Fruit fly (Drosophila melanogaster) whole organism, embryonic: ENCODE data around the gene CG43255.
A peak's percentile ranks its signal among the peaks of the same experiment; 100 is the strongest.

ENCODE experiments used
- Antp ChIP-seq: fragments of 200-800 bp; sonication (Bioruptor generic); optimal IDR thresholded peaks from 3 replicates; lab custom pipeline; 2016; ENCODE audit warnings: missing biosample characterization, missing genetic modification characterization
- CG10654 ChIP-seq: fragments of 200-800 bp; sonication (Bioruptor generic); optimal IDR thresholded peaks from 2 replicates; lab custom pipeline; 2016; ENCODE audit warnings: missing biosample characterization, missing genetic modification characterization
- CG10979 ChIP-seq: fragments of 200-800 bp; sonication (Bioruptor generic); optimal IDR thresholded peaks from 2 replicates; lab custom pipeline; 2018; ENCODE audit warnings: missing biosample characterization, mild to moderate bottlenecking, missing genetic modification characterization, moderate library complexity
- CG12155 ChIP-seq: fragments of 200-800 bp; sonication (Bioruptor generic); optimal IDR thresholded peaks from 3 replicates; lab custom pipeline; 2016; ENCODE audit warnings: missing biosample characterization, missing genetic modification characterization
- CG1233 ChIP-seq: fragments of 200-800 bp; sonication (Bioruptor generic); optimal IDR thresholded peaks from 4 replicates; lab custom pipeline; 2018; ENCODE audit warnings: missing biosample characterization, mild to moderate bottlenecking, missing genetic modification characterization
- CG12769 ChIP-seq: fragments of 200-800 bp; sonication (Bioruptor generic); optimal IDR thresholded peaks from 2 replicates; lab custom pipeline; 2019; ENCODE audit warnings: missing biosample characterization, mild to moderate bottlenecking, missing genetic modification characterization, moderate library complexity
- CG13424 ChIP-seq: fragments of 200-800 bp; sonication (Bioruptor generic); optimal IDR thresholded peaks from 2 replicates; lab custom pipeline; 2019; ENCODE audit warnings: missing biosample characterization, mild to moderate bottlenecking, missing genetic modification characterization, moderate library complexity
- CG13894 ChIP-seq: fragments of 200-800 bp; sonication (Bioruptor generic); optimal IDR thresholded peaks from 3 replicates; lab custom pipeline; 2018; ENCODE audit warnings: missing biosample characterization, mild to moderate bottlenecking, missing genetic modification characterization, moderate library complexity
- CG14860 ChIP-seq: fragments of 200-800 bp; sonication (Bioruptor generic); IDR thresholded peaks from 3 replicates; pipeline ENCODE4 v1.3.6; 2022; ENCODE audit warnings: missing biosample characterization, missing genetic modification characterization; ENCODE audit not compliant: partially characterized antibody
- CG2678 ChIP-seq: fragments of 200-800 bp; sonication (Bioruptor generic); optimal IDR thresholded peaks from 3 replicates; lab custom pipeline; 2019; ENCODE audit warnings: missing biosample characterization, mild to moderate bottlenecking, missing genetic modification characterization, moderate library complexity
- CG34422 ChIP-seq: fragments of 200-800 bp; sonication (Bioruptor generic); IDR thresholded peaks from 3 replicates; pipeline ENCODE4 v1.3.6; 2022; ENCODE audit warnings: missing biosample characterization, missing genetic modification characterization
- CG6791 ChIP-seq: fragments of 200-800 bp; sonication (Bioruptor generic); IDR thresholded peaks from 3 replicates; pipeline ENCODE4 v1.3.6; 2022; ENCODE audit warnings: missing biosample characterization, missing genetic modification characterization; ENCODE audit not compliant: partially characterized antibody
- CG7928 ChIP-seq: fragments of 200-800 bp; sonication (Bioruptor generic); optimal IDR thresholded peaks from 2 replicates; lab custom pipeline; 2017; ENCODE audit warnings: missing biosample characterization, mild to moderate bottlenecking, missing genetic modification characterization
- CG7963 ChIP-seq: fragments of 200-800 bp; sonication (Bioruptor generic); IDR thresholded peaks from 3 replicates; pipeline ENCODE4 v1.3.6; 2022; ENCODE audit warnings: missing biosample characterization, missing genetic modification characterization; ENCODE audit not compliant: partially characterized antibody
- CG8359 ChIP-seq: fragments of 200-800 bp; sonication (Bioruptor generic); optimal IDR thresholded peaks from 2 replicates; lab custom pipeline; 2017; ENCODE audit warnings: missing biosample characterization, mild to moderate bottlenecking, missing genetic modification characterization, borderline replicate concordance
- CG8478 ChIP-seq: fragments of >200 bp; optimal IDR thresholded peaks from 2 replicates; lab custom pipeline; 2018
- Dad ChIP-seq: fragments of 200-800 bp; sonication (Bioruptor generic); optimal IDR thresholded peaks from 3 replicates; lab custom pipeline; 2016; ENCODE audit warnings: missing biosample characterization, missing genetic modification characterization
- Dll ChIP-seq: fragments of 200-800 bp; sonication (Bioruptor generic); IDR thresholded peaks from 4 replicates; pipeline ENCODE4 v1.3.6; 2022; ENCODE audit warnings: missing biosample characterization, missing genetic modification characterization; ENCODE audit not compliant: partially characterized antibody
- Doc3 ChIP-seq: fragments of 200-800 bp; sonication (Bioruptor generic); IDR thresholded peaks from 3 replicates; pipeline ENCODE4 v1.3.6; 2022; ENCODE audit warnings: missing biosample characterization, missing genetic modification characterization; ENCODE audit not compliant: partially characterized antibody
- E2f1 ChIP-seq: fragments of 200-800 bp; sonication (Bioruptor generic); IDR thresholded peaks from 2 replicates; pipeline ENCODE4 v1.3.6; 2022; ENCODE audit warnings: missing biosample characterization, missing genetic modification characterization
- GATAe ChIP-seq: fragments of 200-800 bp; sonication (Bioruptor generic); conservative IDR thresholded peaks from 2 replicates; pipeline ENCODE4 v1.3.6; 2022; ENCODE audit warnings: missing biosample characterization, missing genetic modification characterization
- Gug ChIP-seq: fragments of 200-800 bp; sonication (Bioruptor generic); IDR thresholded peaks from 4 replicates; pipeline ENCODE4 v1.3.6; 2022; ENCODE audit warnings: missing biosample characterization, missing genetic modification characterization
- HLH4C ChIP-seq: fragments of 200-800 bp; sonication (Bioruptor generic); IDR thresholded peaks from 3 replicates; pipeline ENCODE4 v1.3.6; 2022; ENCODE audit warnings: missing biosample characterization, missing genetic modification characterization; ENCODE audit not compliant: partially characterized antibody
- Kr ChIP-seq: fragments of 200-800 bp; sonication (Bioruptor generic); optimal IDR thresholded peaks from 2 replicates; lab custom pipeline; 2017; ENCODE audit warnings: missing biosample characterization, mild to moderate bottlenecking, missing genetic modification characterization
- Myb ChIP-seq: fragments of 200-800 bp; sonication (Bioruptor generic); optimal IDR thresholded peaks from 2 replicates; lab custom pipeline; 2016; ENCODE audit warnings: missing biosample characterization, missing genetic modification characterization
- Sin3A ChIP-seq: fragments of >200 bp; optimal IDR thresholded peaks from 2 replicates; lab custom pipeline; 2018
- bcd ChIP-seq: fragments of 200-800 bp; sonication (Bioruptor generic); optimal IDR thresholded peaks from 2 replicates; lab custom pipeline; 2017; ENCODE audit warnings: missing biosample characterization, mild to moderate bottlenecking, missing genetic modification characterization
- da ChIP-seq: fragments of 200-800 bp; sonication (Bioruptor generic); optimal IDR thresholded peaks from 2 replicates; lab custom pipeline; 2016; ENCODE audit warnings: missing biosample characterization, missing genetic modification characterization
- jing ChIP-seq: fragments of 200-800 bp; sonication (Bioruptor generic); optimal IDR thresholded peaks from 2 replicates; lab custom pipeline; 2018; ENCODE audit warnings: missing biosample characterization, mild to moderate bottlenecking, missing genetic modification characterization
- lbe ChIP-seq: fragments of 200-800 bp; sonication (Bioruptor generic); optimal IDR thresholded peaks from 2 replicates; lab custom pipeline; 2016; ENCODE audit warnings: missing biosample characterization, mild to moderate bottlenecking, missing genetic modification characterization
- luna ChIP-seq: fragments of 200-800 bp; sonication (Bioruptor generic); optimal IDR thresholded peaks from 2 replicates; lab custom pipeline; 2016; ENCODE audit warnings: missing biosample characterization, missing genetic modification characterization
- onecut ChIP-seq: fragments of 200-800 bp; sonication (Bioruptor generic); IDR thresholded peaks from 2 replicates; pipeline ENCODE4 v1.3.6; 2022; ENCODE audit warnings: missing biosample characterization, missing genetic modification characterization
- pb ChIP-seq: fragments of 200-800 bp; sonication (Bioruptor generic); optimal IDR thresholded peaks from 3 replicates; lab custom pipeline; 2016; ENCODE audit warnings: missing biosample characterization, missing genetic modification characterization
- phol ChIP-seq: fragments of 200-800 bp; sonication (Bioruptor generic); optimal IDR thresholded peaks from 3 replicates; lab custom pipeline; 2018; ENCODE audit warnings: missing biosample characterization, mild to moderate bottlenecking, missing genetic modification characterization, moderate library complexity
- prd ChIP-seq, 3 experiments: fragments of >200 bp in 2 of 3; fragments of 200-800 bp in 1 of 3; sonication (Bioruptor generic) in 1 of 3; optimal IDR thresholded peaks in 2 of 3; IDR thresholded peaks in 1 of 3; 2 replicates in 2 of 3; 3 replicates in 1 of 3; pipeline versions ENCODE4 v1.3.6 to Lab custom; 2017 to 2022; ENCODE audit warnings: missing biosample characterization in 1 of 3, missing genetic modification characterization in 1 of 3
- pros ChIP-seq: fragments of 200-800 bp; sonication (Bioruptor generic); optimal IDR thresholded peaks from 3 replicates; lab custom pipeline; 2019; ENCODE audit warnings: missing biosample characterization, mild to moderate bottlenecking, missing genetic modification characterization, moderate library complexity
- pzg ChIP-seq: fragments of 200-800 bp; sonication (Bioruptor generic); optimal IDR thresholded peaks from 3 replicates; lab custom pipeline; 2018; ENCODE audit warnings: missing biosample characterization, mild to moderate bottlenecking, missing genetic modification characterization, moderate library complexity
- ranshi ChIP-seq: fragments of 200-800 bp; sonication (Bioruptor generic); IDR thresholded peaks from 2 replicates; pipeline ENCODE4 v1.3.6; 2022; ENCODE audit warnings: missing biosample characterization, missing genetic modification characterization
- sim ChIP-seq: fragments of 200-800 bp; sonication (Bioruptor generic); IDR thresholded peaks from 2 replicates; pipeline ENCODE4 v1.3.6; 2022; ENCODE audit warnings: missing biosample characterization, missing genetic modification characterization
- sqz ChIP-seq: fragments of 200-800 bp; sonication (Bioruptor generic); optimal IDR thresholded peaks from 3 replicates; lab custom pipeline; 2018; ENCODE audit warnings: missing biosample characterization, mild to moderate bottlenecking, missing genetic modification characterization
- tap ChIP-seq: fragments of 200-800 bp; optimal IDR thresholded peaks from 3 replicates; lab custom pipeline; 2019; ENCODE audit warnings: missing biosample characterization, mild to moderate bottlenecking, missing genetic modification characterization, moderate library complexity
- tna ChIP-seq: fragments of 200-800 bp; sonication (Bioruptor generic); IDR thresholded peaks from 2 replicates; pipeline ENCODE4 v1.3.6; 2022; ENCODE audit warnings: missing biosample characterization, missing genetic modification characterization; ENCODE audit not compliant: partially characterized antibody
- toy ChIP-seq: fragments of 200-800 bp; sonication (Bioruptor generic); IDR thresholded peaks from 2 replicates; pipeline ENCODE4 v1.3.6; 2022; ENCODE audit warnings: missing biosample characterization, missing genetic modification characterization
- wek ChIP-seq: fragments of 200-800 bp; sonication (Bioruptor generic); optimal IDR thresholded peaks from 3 replicates; lab custom pipeline; 2018; ENCODE audit warnings: missing biosample characterization, mild to moderate bottlenecking, missing genetic modification characterization, moderate library complexity
- zfh1 ChIP-seq: fragments of 200-800 bp; sonication (Bioruptor generic); IDR thresholded peaks from 3 replicates; pipeline ENCODE4 v1.3.6; 2022; ENCODE audit warnings: missing biosample characterization, missing genetic modification characterization

Gene CG43255

dm6 chrX:8905545-8906455 lies 18.0 kb upstream of the CG43255 start (continued):
- TF ChIP-seq Doc3 (GFP tag; lab: Robert Waterston, UW) (peak; percentile 57; the same call in 1 of the 3 replicates), Dll (GFP tag; lab: Robert Waterston, UW) (peak; percentile 71), CG10654 (no peak), CG8478 (peak; percentile 95), tna (GFP tag; lab: Robert Waterston, UW) (peak; percentile 20; the same call in 1 of the 2 replicates), CG34422 (GFP tag; lab: Robert Waterston, UW) (peak; percentile 56; the same call in 1 of the 3 replicates), jing (no peak), Myb (GFP tag; lab: Kevin White, UChicago) (peak; percentile 41), CG12155 (GFP tag; lab: Kevin White, UChicago) (no peak), HLH4C (GFP tag; lab: Robert Waterston, UW) (peak; percentile 30; the same call in 1 of the 3 replicates), CG6791 (peak; percentile 77), pzg (peak; percentile 27)
- TF ChIP-seq, all 482 proteins: peak for 56

dm6 chrX:8906805-8907546 lies 16.8 kb upstream of the CG43255 start, which contains the start of gene rdgA:
Gene rdgA (plus strand): TSS chrX:8907068.
- no peak for TF ChIP-seq prd (optimal IDR thresholded peaks at IDR 0.05; lab: Kevin White, UChicago)
- TF ChIP-seq prd (GFP tag; IDR thresholded peaks at IDR 0.05; lab: Robert Waterston, UW) = peak; percentile 56; the same call in 2 of the 3 replicates
- TF ChIP-seq Antp (GFP tag; lab: Kevin White, UChicago) = no peak
- no peak for TF ChIP-seq lbe (GFP tag; lab: Kevin White, UChicago)
- TF ChIP-seq CG6791 = peak; percentile 58; the same call in 1 of the 3 replicates
- TF ChIP-seq Dll (GFP tag; lab: Robert Waterston, UW) = peak; percentile 35
- no peak for TF ChIP-seq pb
- TF ChIP-seq E2f1 = peak; percentile 45; the same call in 1 of the 2 replicates
- 0 out of 3 replicates have a peak, but pooled peaks have one; percentile 44 for TF ChIP-seq zfh1 (GFP tag; lab: Robert Waterston, UW)
- peak; percentile 54; the same call in 2 of the 4 replicates for TF ChIP-seq Gug (GFP tag; lab: Robert Waterston, UW)
- TF ChIP-seq GATAe (GFP tag; lab: Robert Waterston, UW) = no peak
- no peak for TF ChIP-seq CG10979 (tag; lab: Kevin White, UChicago)
- TF ChIP-seq toy (GFP tag; lab: Robert Waterston, UW) = no peak
- TF ChIP-seq CG1233 (GFP tag; lab: Kevin White, UChicago) = no peak
- no peak for TF ChIP-seq bcd (GFP tag; lab: Kevin White, UChicago)
- no peak for TF ChIP-seq tap
- peak; percentile 21 for TF ChIP-seq CG13424 (tag; lab: Kevin White, UChicago)
- TF ChIP-seq sqz (GFP tag; lab: Kevin White, UChicago) = peak; percentile 42
- TF ChIP-seq onecut (GFP tag; lab: Robert Waterston, UW) = no peak
- no peak for TF ChIP-seq CG14860
- TF ChIP-seq CG7963 (GFP tag; lab: Robert Waterston, UW) = no peak
- TF ChIP-seq CG13894 (tag; lab: Kevin White, UChicago) = peak; percentile 2
- peak; percentile 9 for TF ChIP-seq phol (tag; lab: Kevin White, UChicago)
- TF ChIP-seq Dad = no peak
- no peak for TF ChIP-seq Kr (GFP tag; lab: Kevin White, UChicago)
- no peak for TF ChIP-seq sim (GFP tag; lab: Robert Waterston, UW)
- peak; percentile 48; the same call in 1 of the 2 replicates for TF ChIP-seq ranshi (GFP tag; lab: Robert Waterston, UW)
- TF ChIP-seq CG12769 (tag; lab: Kevin White, UChicago) = no peak
- no peak for TF ChIP-seq pros
- TF ChIP-seq CG2678 = peak; percentile 8
- TF ChIP-seq Sin3A (lab: Kevin White, UChicago) = no peak
- no peak for TF ChIP-seq CG8359 (GFP tag; lab: Kevin White, UChicago)
- TF ChIP-seq wek = no peak
- TF ChIP-seq da = no peak
- TF ChIP-seq luna (GFP tag; lab: Kevin White, UChicago) = no peak
- TF ChIP-seq CG7928 (GFP tag; lab: Kevin White, UChicago) = no peak
